Worm (Caenorhabditis elegans) whole organism, young adult: ENCODE results near the gene grl-13.

Source experiments
- B0035.1 ChIP-seq: sonication (generic microtip); optimal IDR thresholded peaks from 2 replicates; lab custom pipeline; 2016; ENCODE audit warnings: missing genetic modification characterization, mild to moderate bottlenecking, missing compliant biosample characterization, missing genotype, missing genetic modification reagents
- B0261.1 ChIP-seq: sonication (generic microtip); optimal IDR thresholded peaks from 2 replicates; lab custom pipeline; 2016; ENCODE audit warnings: mild to moderate bottlenecking, missing genetic modification characterization, moderate library complexity, missing compliant biosample characterization
- F10E7.11 ChIP-seq: sonication (generic microtip); optimal IDR thresholded peaks from 2 replicates; lab custom pipeline; 2017; ENCODE audit warnings: mild to moderate bottlenecking, missing genetic modification characterization, moderate library complexity, missing compliant biosample characterization
- K11D2.4 ChIP-seq: fragments of 200-800 bp; sonication (Bioruptor generic); IDR thresholded peaks from 2 replicates; pipeline ENCODE4 v1.3.6; 2022; ENCODE audit warnings: missing genetic modification reagents, missing genetic modification characterization, missing compliant biosample characterization
- Y56A3A.18 ChIP-seq: fragments of 200-800 bp; sonication (Bioruptor generic); IDR thresholded peaks from 2 replicates; pipeline ENCODE4 v1.3.6; 2022; ENCODE audit warnings: missing genetic modification reagents, missing genetic modification characterization, missing compliant biosample characterization
- Y95B8A.8 ChIP-seq: fragments of 200-800 bp; sonication (Bioruptor generic); IDR thresholded peaks from 2 replicates; pipeline ENCODE4 v1.3.6; 2022; ENCODE audit warnings: missing genetic modification reagents, missing genetic modification characterization, missing compliant biosample characterization
- aptf-2 ChIP-seq: fragments of 200-800 bp; sonication (Bioruptor generic); conservative IDR thresholded peaks from 2 replicates; pipeline ENCODE4 v1.3.6; 2022; ENCODE audit warnings: missing genetic modification reagents, missing genetic modification characterization, missing compliant biosample characterization
- atf-7 ChIP-seq: sonication (generic microtip); optimal IDR thresholded peaks from 2 replicates; lab custom pipeline; 2017; ENCODE audit warnings: mild to moderate bottlenecking, missing genetic modification characterization, missing compliant biosample characterization
- attf-3 ChIP-seq: fragments of 200-800 bp; sonication (Bioruptor generic); conservative IDR thresholded peaks from 2 replicates; pipeline ENCODE4 v1.3.6; 2022; ENCODE audit warnings: missing genetic modification reagents, missing genetic modification characterization, missing compliant biosample characterization
- bed-1 ChIP-seq: fragments of 200-800 bp; sonication (Bioruptor generic); IDR thresholded peaks from 2 replicates; pipeline ENCODE4 v1.3.6; 2022; ENCODE audit warnings: missing genetic modification reagents, missing genetic modification characterization, missing compliant biosample characterization
- bed-2 ChIP-seq: fragments of 200-800 bp; sonication (Bioruptor generic); IDR thresholded peaks from 2 replicates; pipeline ENCODE4 v1.3.6; 2022; ENCODE audit warnings: missing genetic modification reagents, missing genetic modification characterization, missing compliant biosample characterization
- cebp-1 ChIP-seq, 2 experiments: fragments of 200-800 bp in 1 of 2; sonication (Bioruptor generic) in 1 of 2; sonication (generic microtip) in 1 of 2; IDR thresholded peaks in 1 of 2; optimal IDR thresholded peaks in 1 of 2; 2 replicates each; pipeline versions ENCODE4 v1.3.6 to Lab custom; 2017 to 2022; ENCODE audit warnings: missing compliant biosample characterization in 2 of 2, missing genetic modification characterization in 2 of 2, mild to moderate bottlenecking in 1 of 2, missing genetic modification reagents in 1 of 2, moderate library complexity in 1 of 2
- ceh-79 ChIP-seq: sonication (generic microtip); optimal IDR thresholded peaks from 2 replicates; lab custom pipeline; 2017; ENCODE audit warnings: mild to moderate bottlenecking, missing genetic modification characterization, missing compliant biosample characterization
- die-1 ChIP-seq: sonication (generic microtip); optimal IDR thresholded peaks from 2 replicates; lab custom pipeline; 2016; ENCODE audit warnings: missing genotype, mild to moderate bottlenecking, missing genetic modification characterization, missing compliant biosample characterization
- dpff-1 ChIP-seq: sonication (generic microtip); optimal IDR thresholded peaks from 2 replicates; lab custom pipeline; 2017; ENCODE audit warnings: mild to moderate bottlenecking, missing genetic modification characterization, missing compliant biosample characterization
- efl-1 ChIP-seq: fragments of 150-350 bp; optimal IDR thresholded peaks from 2 replicates; lab custom pipeline; 2014; ENCODE audit warnings: missing biosample characterization, missing genetic modification reagents, missing genetic modification characterization
- egrh-3 ChIP-seq: fragments of 200-800 bp; sonication (Bioruptor generic); IDR thresholded peaks from 2 replicates; pipeline ENCODE4 v1.3.6; 2022; ENCODE audit warnings: missing genetic modification reagents, missing genetic modification characterization, missing compliant biosample characterization
- ekl-4 ChIP-seq: fragments of 200-800 bp; sonication (Bioruptor generic); IDR thresholded peaks from 2 replicates; pipeline ENCODE4 v1.3.6; 2022; ENCODE audit warnings: missing genetic modification reagents, missing genetic modification characterization, missing compliant biosample characterization
- fkh-3 ChIP-seq: sonication (generic microtip); optimal IDR thresholded peaks from 2 replicates; lab custom pipeline; 2016; ENCODE audit warnings: mild to moderate bottlenecking, missing genetic modification characterization, missing compliant biosample characterization
- gei-17 ChIP-seq: fragments of 200-800 bp; sonication (Bioruptor generic); optimal IDR thresholded peaks from 2 replicates; lab custom pipeline; 2018; ENCODE audit warnings: mild to moderate bottlenecking, missing genetic modification characterization, missing compliant biosample characterization
- lin-35 ChIP-seq, 3 experiments: fragments of 150-350 bp in 2 of 3; sonication (generic microtip) in 1 of 3; optimal IDR thresholded peaks; 2 replicates each; lab custom pipeline; 2014 to 2018; ENCODE audit warnings: missing biosample characterization in 3 of 3, missing genetic modification characterization in 3 of 3, missing genetic modification reagents in 3 of 3
- lin-40 ChIP-seq: sonication (generic microtip); optimal IDR thresholded peaks from 2 replicates; lab custom pipeline; 2016; ENCODE audit warnings: missing genetic modification characterization, mild to moderate bottlenecking, missing compliant biosample characterization, missing genotype, missing genetic modification reagents
- lsl-1 ChIP-seq: fragments of 200-800 bp; sonication (Bioruptor generic); optimal IDR thresholded peaks from 2 replicates; lab custom pipeline; 2018; ENCODE audit warnings: mild to moderate bottlenecking, missing genetic modification characterization, moderate library complexity, missing compliant biosample characterization
- madf-10 ChIP-seq: sonication (generic microtip); optimal IDR thresholded peaks from 2 replicates; lab custom pipeline; 2016; ENCODE audit warnings: mild to moderate bottlenecking, missing genetic modification characterization, missing compliant biosample characterization
- mxl-1 ChIP-seq: sonication (generic microtip); optimal IDR thresholded peaks from 2 replicates; lab custom pipeline; 2016; ENCODE audit warnings: missing genetic modification characterization, missing compliant biosample characterization
- nfya-2 ChIP-seq: fragments of 200-800 bp; sonication (Bioruptor generic); IDR thresholded peaks from 2 replicates; pipeline ENCODE4 v1.3.6; 2022; ENCODE audit warnings: missing genetic modification reagents, missing genetic modification characterization, missing compliant biosample characterization
- nhr-120 ChIP-seq: fragments of 200-800 bp; sonication (Bioruptor generic); IDR thresholded peaks from 2 replicates; pipeline ENCODE4 v1.3.6; 2022; ENCODE audit warnings: missing genetic modification characterization, missing compliant biosample characterization
- rcor-1 ChIP-seq: fragments of 200-800 bp; sonication (Bioruptor generic); IDR thresholded peaks from 2 replicates; pipeline ENCODE4 v1.3.6; 2022; ENCODE audit warnings: missing genetic modification reagents, missing genetic modification characterization, missing compliant biosample characterization
- rec-8 ChIP-seq, 2 experiments: sonication (generic microtip); optimal IDR thresholded peaks; 2 replicates each; lab custom pipeline; 2016; ENCODE audit warnings: mild to moderate bottlenecking in 2 of 2, missing genetic modification characterization in 2 of 2, missing genetic modification reagents in 2 of 2, missing genotype in 2 of 2, missing biosample characterization in 1 of 2, missing compliant biosample characterization in 1 of 2, moderate library complexity in 1 of 2
- sdz-38 ChIP-seq: sonication (generic microtip); optimal IDR thresholded peaks from 2 replicates; lab custom pipeline; 2016; ENCODE audit warnings: missing genotype, missing genetic modification characterization, missing compliant biosample characterization
- sea-2 ChIP-seq: fragments of 200-800 bp; sonication (Bioruptor generic); IDR thresholded peaks from 2 replicates; pipeline ENCODE4 v1.3.6; 2022; ENCODE audit warnings: missing genetic modification characterization, missing compliant biosample characterization
- snpc-1.1 ChIP-seq: sonication (generic microtip); optimal IDR thresholded peaks from 2 replicates; lab custom pipeline; 2017; ENCODE audit warnings: missing genetic modification characterization, mild to moderate bottlenecking, missing compliant biosample characterization, antibody characterized with exemption, moderate library complexity, missing genotype, missing genetic modification reagents; ENCODE audit not compliant: insufficient read depth
- snpc-3.4 ChIP-seq: sonication (generic microtip); optimal IDR thresholded peaks from 2 replicates; lab custom pipeline; 2017; ENCODE audit warnings: missing genetic modification characterization, mild to moderate bottlenecking, missing compliant biosample characterization, antibody characterized with exemption, moderate library complexity, missing genotype, missing genetic modification reagents
- somi-1 ChIP-seq: fragments of 200-800 bp; sonication (Bioruptor generic); optimal IDR thresholded peaks from 2 replicates; lab custom pipeline; 2018; ENCODE audit warnings: mild to moderate bottlenecking, missing genetic modification characterization, missing compliant biosample characterization
- tbp1 ChIP-seq: fragments of 200-800 bp; sonication (Bioruptor generic); optimal IDR thresholded peaks from 2 replicates; lab custom pipeline; 2018; ENCODE audit warnings: mild to moderate bottlenecking, missing genetic modification characterization, missing compliant biosample characterization

The grl-13 gene

ce11 chrV:4396257-4396656 lies 31.8 kb upstream of the grl-13 start, which contains the start of gene F13A2.3:
Gene F13A2.3, minus strand, starts transcription at chrV:4396357.
- TF ChIP-seq efl-1 (GFP tag; lab: Kevin White, UChicago) (no peak), nhr-120 (GFP tag; lab: Robert Waterston, UW) (no peak), F10E7.11 (tag; lab: Kevin White, UChicago) (no peak), ekl-4 (no peak), sea-2 (no peak), dpff-1 (tag; lab: Kevin White, UChicago) (no peak), rcor-1 (GFP tag; lab: Robert Waterston, UW) (no peak), ceh-79 (tag; lab: Kevin White, UChicago) (no peak)

ce11 chrV:4387916-4388315 lies 23.5 kb upstream of the grl-13 start:
- TF ChIP-seq madf-10 (tag; lab: Kevin White, UChicago) (no peak), lin-35 (GFP tag; optimal IDR thresholded peaks at IDR 0.05; lab: Kevin White, UChicago) (no peak), nhr-120 (GFP tag; lab: Robert Waterston, UW) (no peak), B0035.1 (tag; lab: Kevin White, UChicago) (no peak), Y56A3A.18 (GFP tag; lab: Robert Waterston, UW) (no peak), tbp1 (GFP tag; lab: Kevin White, UChicago) (no peak), Y95B8A.8 (GFP tag; lab: Robert Waterston, UW) (no peak), cebp-1 (GFP tag; IDR thresholded peaks at IDR 0.05; lab: Robert Waterston, UW) (no peak), cebp-1 (tag; optimal IDR thresholded peaks at IDR 0.05; lab: Kevin White, UChicago) (no peak), nfya-2 (GFP tag; lab: Robert Waterston, UW) (no peak), atf-7 (tag; lab: Kevin White, UChicago) (no peak), bed-1 (GFP tag; lab: Robert Waterston, UW) (no peak), lsl-1 (GFP tag; lab: Kevin White, UChicago) (no peak), B0261.1 (tag; lab: Kevin White, UChicago) (no peak), fkh-3 (tag; lab: Kevin White, UChicago) (no peak), die-1 (tag; lab: Kevin White, UChicago) (no peak), somi-1 (no peak), lin-40 (tag; lab: Kevin White, UChicago) (no peak)

ce11 chrV:4387402-4387801 lies 23.0 kb upstream of the grl-13 start, which contains the start of gene F13A2.9:
Gene F13A2.9, minus strand, starts transcription at chrV:4387502.
- no peak for TF ChIP-seq Y56A3A.18 (GFP tag; lab: Robert Waterston, UW)
- no peak for TF ChIP-seq gei-17 (GFP tag; lab: Kevin White, UChicago)
- no peak for TF ChIP-seq egrh-3
- TF ChIP-seq ekl-4 = no peak
- no peak for TF ChIP-seq aptf-2
- TF ChIP-seq rec-8 (tag; optimal IDR thresholded peaks at IDR 0.05; lab: Kevin White, UChicago) = no peak
- TF ChIP-seq bed-2 = no peak
- TF ChIP-seq sdz-38 (tag; lab: Kevin White, UChicago) = no peak
- no peak for TF ChIP-seq snpc-1.1 (tag; lab: Kevin White, UChicago)
- TF ChIP-seq mxl-1 (tag; lab: Kevin White, UChicago) = no peak
- no peak for TF ChIP-seq snpc-3.4 (tag; lab: Kevin White, UChicago)
- no peak for TF ChIP-seq attf-3 (GFP tag; lab: Robert Waterston, UW)
- no peak for TF ChIP-seq K11D2.4 (GFP tag; lab: Robert Waterston, UW)
- TF ChIP-seq, all 124 proteins: peak for 0
